Fruit fly (Drosophila melanogaster): Measurements from ENCODE around the gene hyd.

The hyd gene

DNA sequence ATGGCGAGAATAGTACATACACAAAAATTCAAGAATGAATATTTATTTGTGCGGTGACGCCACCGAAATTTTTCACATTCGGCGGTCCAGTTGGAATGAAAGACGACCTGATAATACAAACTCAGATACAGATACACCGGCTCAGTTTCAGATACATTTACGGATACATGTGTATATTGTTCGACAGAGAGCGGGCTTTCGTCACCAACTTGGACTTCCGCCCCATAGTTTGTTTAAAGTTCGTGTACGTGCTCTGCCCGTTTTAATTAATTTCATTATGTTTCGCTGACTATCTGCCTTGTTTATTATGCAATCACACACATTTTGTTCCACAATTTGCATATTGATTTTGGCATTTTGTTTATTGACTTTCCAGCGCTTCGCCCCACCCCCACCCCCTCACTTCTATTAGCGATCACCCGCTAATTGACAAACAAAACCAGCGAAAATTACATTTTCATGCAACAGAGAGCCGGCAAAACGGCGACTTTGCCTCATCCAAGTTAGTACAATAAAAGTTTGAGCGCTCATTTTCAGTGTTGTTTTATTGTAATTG, 24.2 kb downstream of the hyd start:
- no peak for TF ChIP-seq Mio (GFP tag; optimal IDR thresholded peaks at IDR 0.05)
- no peak for TF ChIP-seq CrebA (GFP tag; optimal IDR thresholded peaks at IDR 0.05; ENCODE audit: borderline replicate concordance)
- TF ChIP-seq GATAd (GFP tag; optimal IDR thresholded peaks at IDR 0.05), result no peak
- no peak for TF ChIP-seq br (GFP tag; optimal IDR thresholded peaks at IDR 0.05)
- TF ChIP-seq Rel (GFP tag; optimal IDR thresholded peaks at IDR 0.05), result no peak
- TF ChIP-seq Rel (tag; optimal IDR thresholded peaks at IDR 0.05), result no peak
- no peak for TF ChIP-seq sage (GFP tag; optimal IDR thresholded peaks at IDR 0.05)
- TF ChIP-seq jim (GFP tag; optimal IDR thresholded peaks at IDR 0.05), result no peak
- TF ChIP-seq N (GFP tag; optimal IDR thresholded peaks at IDR 0.05), result no peak
- TF ChIP-seq sv (GFP tag; optimal IDR thresholded peaks at IDR 0.05), result no peak
- no peak for TF ChIP-seq Hnf4 (GFP tag; optimal IDR thresholded peaks at IDR 0.05)
- TF ChIP-seq Myc (optimal IDR thresholded peaks at IDR 0.05), result no peak
- no peak for TF ChIP-seq ey (GFP tag; optimal IDR thresholded peaks at IDR 0.05)
- no peak for TF ChIP-seq dl (GFP tag; optimal IDR thresholded peaks at IDR 0.05; ENCODE audit: insufficient read depth in 1 of 2, partially characterized antibody in 2 of 2)
- TF ChIP-seq usp (GFP tag; optimal IDR thresholded peaks at IDR 0.05), result no peak
- TF ChIP-seq dsf (GFP tag; optimal IDR thresholded peaks at IDR 0.05; ENCODE audit: borderline replicate concordance), result no peak
- TF ChIP-seq rgr (GFP tag; optimal IDR thresholded peaks at IDR 0.05), result peak; percentile 62
- TF ChIP-seq brk (GFP tag; optimal IDR thresholded peaks at IDR 0.05), result no peak
- TF ChIP-seq OdsH (GFP tag; optimal IDR thresholded peaks at IDR 0.05), result peak; percentile 56
- no peak for TF ChIP-seq CG9705 (GFP tag; optimal IDR thresholded peaks at IDR 0.05)
- no peak for TF ChIP-seq fru (GFP tag; optimal IDR thresholded peaks at IDR 0.05)
- TF ChIP-seq foxo (GFP tag; optimal IDR thresholded peaks at IDR 0.05), result peak in 1 of 2 experiments; percentile 7
- TF ChIP-seq Abd-B (GFP tag; optimal IDR thresholded peaks at IDR 0.05), result no peak
- peak; percentile 22 for TF ChIP-seq HLH106 (tag; optimal IDR thresholded peaks at IDR 0.05)
- TF ChIP-seq h (GFP tag; optimal IDR thresholded peaks at IDR 0.05), result peak; percentile 42
- TF ChIP-seq Dif (GFP tag; optimal IDR thresholded peaks at IDR 0.05; ENCODE audit: partially characterized antibody), result no peak
- peak; percentile 5 for TF ChIP-seq Sp1 (GFP tag; optimal IDR thresholded peaks at IDR 0.05)
- TF ChIP-seq woc (GFP tag; optimal IDR thresholded peaks at IDR 0.05), result no peak
- TF ChIP-seq psq (GFP tag; optimal IDR thresholded peaks at IDR 0.05), result no peak
- no peak for TF ChIP-seq Vsx2 (GFP tag; optimal IDR thresholded peaks at IDR 0.05; ENCODE audit: partially characterized antibody)
- peak; percentile 1 for TF ChIP-seq Jra (GFP tag; optimal IDR thresholded peaks at IDR 0.05)
- TF ChIP-seq tai (GFP tag; optimal IDR thresholded peaks at IDR 0.05), result no peak
- no peak for TF ChIP-seq Dfd (GFP tag; optimal IDR thresholded peaks at IDR 0.05)
- TF ChIP-seq pan (optimal IDR thresholded peaks at IDR 0.05), result no peak
- TF ChIP-seq Hr78 (GFP tag; optimal IDR thresholded peaks at IDR 0.05), result no peak
- no peak for TF ChIP-seq lola (GFP tag; optimal IDR thresholded peaks at IDR 0.05)
- TF ChIP-seq dmrt93B (GFP tag; optimal IDR thresholded peaks at IDR 0.05), result peak; percentile 3
- TF ChIP-seq Hr83 (GFP tag; optimal IDR thresholded peaks at IDR 0.05; ENCODE audit: poor library complexity, severe bottlenecking), result peak; percentile 23
- no peak for TF ChIP-seq CG32264 (GFP tag; optimal IDR thresholded peaks at IDR 0.05)

DNA sequence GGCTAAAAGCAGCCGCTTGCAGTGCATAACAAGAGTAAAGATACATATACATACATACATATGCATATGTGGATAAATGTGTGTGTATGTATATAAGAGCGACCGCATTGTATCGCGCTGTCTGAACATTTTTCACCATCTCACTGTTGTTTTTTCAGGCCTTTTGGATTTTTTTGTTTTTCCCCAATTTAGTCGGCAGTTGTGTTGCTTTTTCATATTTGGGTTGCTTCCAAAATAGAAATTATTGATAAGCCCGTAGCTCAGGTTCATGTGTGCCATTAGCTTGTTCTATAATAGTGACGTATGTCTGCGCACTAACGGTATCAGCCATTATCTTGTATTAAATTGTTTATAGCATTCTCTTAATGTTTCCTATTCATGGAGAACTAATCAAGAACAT, 24.9 kb downstream of the hyd start:
- TF ChIP-seq rgr (GFP tag; optimal IDR thresholded peaks at IDR 0.05) (no peak), sage (GFP tag; optimal IDR thresholded peaks at IDR 0.05) (no peak), Rel (GFP tag; optimal IDR thresholded peaks at IDR 0.05) (no peak), Rel (tag; optimal IDR thresholded peaks at IDR 0.05) (peak; percentile 96)

dm6 chr3R:9694999-9695398, 30.4 kb downstream of the hyd start:
- no peak for TF ChIP-seq Hr83 (GFP tag; optimal IDR thresholded peaks at IDR 0.05; ENCODE audit: poor library complexity, severe bottlenecking)
- no peak for TF ChIP-seq dl (GFP tag; optimal IDR thresholded peaks at IDR 0.05; ENCODE audit: insufficient read depth in 1 of 2, partially characterized antibody in 2 of 2)
- TF ChIP-seq pan (optimal IDR thresholded peaks at IDR 0.05), result no peak
- TF ChIP-seq Hr78 (GFP tag; optimal IDR thresholded peaks at IDR 0.05), result no peak
- TF ChIP-seq sage (GFP tag; optimal IDR thresholded peaks at IDR 0.05), result no peak
- no peak for TF ChIP-seq GATAd (GFP tag; optimal IDR thresholded peaks at IDR 0.05)
- TF ChIP-seq Mio (GFP tag; optimal IDR thresholded peaks at IDR 0.05), result no peak
- TF ChIP-seq CG32264 (GFP tag; optimal IDR thresholded peaks at IDR 0.05), result no peak
- TF ChIP-seq woc (GFP tag; optimal IDR thresholded peaks at IDR 0.05), result no peak
- no peak for TF ChIP-seq psq (GFP tag; optimal IDR thresholded peaks at IDR 0.05)
- TF ChIP-seq Jra (GFP tag; optimal IDR thresholded peaks at IDR 0.05), result no peak
- TF ChIP-seq Rel (GFP tag; optimal IDR thresholded peaks at IDR 0.05), result no peak
- TF ChIP-seq Rel (tag; optimal IDR thresholded peaks at IDR 0.05), result no peak
- TF ChIP-seq Dif (GFP tag; optimal IDR thresholded peaks at IDR 0.05; ENCODE audit: partially characterized antibody), result no peak
- TF ChIP-seq dsf (GFP tag; optimal IDR thresholded peaks at IDR 0.05; ENCODE audit: borderline replicate concordance), result no peak
- no peak for TF ChIP-seq HLH106 (tag; optimal IDR thresholded peaks at IDR 0.05)
- TF ChIP-seq tai (GFP tag; optimal IDR thresholded peaks at IDR 0.05), result no peak

All from whole organism, wandering third instar larva.